Fruit fly (Drosophila melanogaster): ENCODE results near the gene noc.

Gene noc

DNA sequence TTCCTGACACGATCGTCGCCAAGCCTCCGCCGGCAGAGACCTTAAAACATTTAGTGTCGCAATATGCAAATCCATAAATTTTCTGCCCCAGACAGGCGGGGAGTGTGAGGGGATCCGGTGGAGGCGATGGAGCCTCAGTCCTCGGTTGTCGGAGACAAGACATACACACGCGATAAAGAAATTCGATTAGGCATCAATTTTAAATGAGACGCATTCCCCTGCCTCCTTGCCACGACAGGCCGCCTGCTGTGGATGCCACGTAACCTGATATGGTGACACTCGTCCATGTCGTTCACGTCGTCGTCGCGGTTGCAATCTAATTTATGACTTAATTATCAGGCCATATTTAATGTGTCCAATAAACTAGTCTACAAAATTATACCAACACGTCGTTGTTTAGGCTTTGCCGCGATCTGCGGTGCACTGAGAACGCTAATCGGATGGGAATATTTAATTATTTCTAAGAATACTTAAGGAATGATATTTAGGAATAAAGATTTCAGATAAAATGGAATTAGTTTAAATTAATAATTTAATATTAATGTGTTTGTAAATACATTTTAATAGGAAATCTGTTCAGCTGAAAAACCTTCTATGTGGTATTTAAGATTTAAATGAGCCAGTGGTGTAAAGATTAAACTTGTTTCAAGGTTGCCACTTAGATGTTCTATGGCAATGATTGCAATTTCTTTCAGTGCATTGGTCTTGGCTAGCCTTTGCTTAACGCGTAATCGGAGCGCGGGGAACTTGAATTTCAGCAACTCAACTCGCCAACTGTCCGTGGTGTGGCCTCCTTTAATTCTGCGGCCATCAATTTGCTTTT, 24.8 kb downstream of the noc start (continued):
- TF ChIP-seq row (GFP tag; IDR thresholded peaks at IDR 0.05) = peak; percentile 69
- TF ChIP-seq CG32532 (GFP tag; IDR thresholded peaks at IDR 0.05) = 0 out of 2 replicates have a peak, but pooled peaks have one; percentile 6
- peak; percentile 74 for TF ChIP-seq nom (GFP tag; optimal IDR thresholded peaks at IDR 0.05)
- TF ChIP-seq CG10431 (GFP tag; optimal IDR thresholded peaks at IDR 0.05) = no peak
- no peak; the same call in 1 of the 2 replicates for TF ChIP-seq CG11696 (GFP tag; IDR thresholded peaks at IDR 0.05)
- TF ChIP-seq D (optimal IDR thresholded peaks at IDR 0.05) = no peak
- TF ChIP-seq D (GFP tag; optimal IDR thresholded peaks at IDR 0.05) = peak; percentile 61
- TF ChIP-seq her (GFP tag; optimal IDR thresholded peaks at IDR 0.05) = no peak
- no peak for TF ChIP-seq Bteb2 (GFP tag; optimal IDR thresholded peaks at IDR 0.05)
- peak; percentile 23 for TF ChIP-seq CG8281 (tag; optimal IDR thresholded peaks at IDR 0.05)
- TF ChIP-seq CG14050 (GFP tag; IDR thresholded peaks at IDR 0.05) = 0 out of 3 replicates have a peak, but pooled peaks have one; percentile 30
- TF ChIP-seq Bdp1 (GFP tag; optimal IDR thresholded peaks at IDR 0.05) = no peak
- TF ChIP-seq Gsc (GFP tag; IDR thresholded peaks at IDR 0.05) = no peak
- no peak for TF ChIP-seq Dad (GFP tag; optimal IDR thresholded peaks at IDR 0.05)
- peak; percentile 50 for TF ChIP-seq CG10654 (GFP tag; optimal IDR thresholded peaks at IDR 0.05)
- no peak for TF ChIP-seq CG9932 (GFP tag; IDR thresholded peaks at IDR 0.05)
- TF ChIP-seq CG7786 (GFP tag; optimal IDR thresholded peaks at IDR 0.05) = no peak
- TF ChIP-seq gsb (GFP tag; IDR thresholded peaks at IDR 0.05) = 0 out of 2 replicates have a peak, but pooled peaks have one; percentile 11
- peak; percentile 43 for TF ChIP-seq ewg (GFP tag; optimal IDR thresholded peaks at IDR 0.05)
- peak; percentile 47 for TF ChIP-seq BtbVII (GFP tag; optimal IDR thresholded peaks at IDR 0.05)
- TF ChIP-seq pfk (GFP tag; optimal IDR thresholded peaks at IDR 0.05) = no peak
- TF ChIP-seq Tbp (GFP tag; optimal IDR thresholded peaks at IDR 0.05) = no peak
- no peak for TF ChIP-seq hkb (optimal IDR thresholded peaks at IDR 0.05)
- peak; percentile 68 for TF ChIP-seq hkb (GFP tag; IDR thresholded peaks at IDR 0.05)
- TF ChIP-seq CG15479 (GFP tag; optimal IDR thresholded peaks at IDR 0.05) = no peak
- peak; percentile 53 for TF ChIP-seq CG6254 (GFP tag; optimal IDR thresholded peaks at IDR 0.05)
- peak; percentile 45 for TF ChIP-seq CG6654 (GFP tag; optimal IDR thresholded peaks at IDR 0.05)
- no peak for TF ChIP-seq Taf1 (GFP tag; IDR thresholded peaks at IDR 0.05)
- TF ChIP-seq bsh (GFP tag; optimal IDR thresholded peaks at IDR 0.05) = peak; percentile 14 to 66
- peak; percentile 50 for TF ChIP-seq cato (GFP tag; optimal IDR thresholded peaks at IDR 0.05; ENCODE audit: borderline replicate concordance)
- TF ChIP-seq CG11504 (tag; optimal IDR thresholded peaks at IDR 0.05) = peak; percentile 85
- TF ChIP-seq knrl (GFP tag; IDR thresholded peaks at IDR 0.05; ENCODE audit: partially characterized antibody) = no peak
- TF ChIP-seq wek (GFP tag; optimal IDR thresholded peaks at IDR 0.05) = no peak
- TF ChIP-seq prd (optimal IDR thresholded peaks at IDR 0.05) = no peak
- peak; percentile 69; the same call in 2 of the 3 replicates for TF ChIP-seq prd (GFP tag; IDR thresholded peaks at IDR 0.05)
- TF ChIP-seq CG14860 (GFP tag; IDR thresholded peaks at IDR 0.05; ENCODE audit: partially characterized antibody) = no peak
- TF ChIP-seq CG1647 (GFP tag; optimal IDR thresholded peaks at IDR 0.05) = no peak
- no peak for TF ChIP-seq Usf (GFP tag; optimal IDR thresholded peaks at IDR 0.05)
- TF ChIP-seq lmd (GFP tag; IDR thresholded peaks at IDR 0.05) = peak; percentile 48; the same call in 1 of the 2 replicates
- TF ChIP-seq Hr51 (GFP tag; optimal IDR thresholded peaks at IDR 0.05) = peak in 1 of 2 experiments; percentile 85
- no peak for TF ChIP-seq sc (optimal IDR thresholded peaks at IDR 0.05)
- TF ChIP-seq sc (GFP tag; optimal IDR thresholded peaks at IDR 0.05) = peak; percentile 46
- peak; percentile 91 for TF ChIP-seq CG31441 (GFP tag; IDR thresholded peaks at IDR 0.05)
- TF ChIP-seq zen (tag; optimal IDR thresholded peaks at IDR 0.05) = peak; percentile 55
- TF ChIP-seq CG34422 (GFP tag; IDR thresholded peaks at IDR 0.05) = 0 out of 3 replicates have a peak, but pooled peaks have one; percentile 20
- peak; percentile 77 for TF ChIP-seq CG7556 (GFP tag; optimal IDR thresholded peaks at IDR 0.05)
- TF ChIP-seq rib (GFP tag; IDR thresholded peaks at IDR 0.05) = no peak
- TF ChIP-seq sima (GFP tag; optimal IDR thresholded peaks at IDR 0.05) = no peak
- no peak for TF ChIP-seq eyg (GFP tag; optimal IDR thresholded peaks at IDR 0.05)
- TF ChIP-seq HmgD (GFP tag; optimal IDR thresholded peaks at IDR 0.05) = no peak

Data from whole organism, embryonic.